Worm (Caenorhabditis elegans) whole organism, L3 larva: Measurements from ENCODE around the gene srx-56.

ENCODE experiments used
- ama-1 ChIP-seq: fragments of 150-350 bp; optimal IDR thresholded peaks from 2 replicates; lab custom pipeline; 2018
- ceh-82 ChIP-seq: fragments of 150-350 bp; optimal IDR thresholded peaks from 2 replicates; lab custom pipeline; 2014; ENCODE audit warnings: missing biosample characterization, missing genetic modification characterization
- elt-3 ChIP-seq, 3 experiments: fragments of 150-350 bp in 1 of 3; sonication (generic microtip) in 2 of 3; optimal IDR thresholded peaks; 2 replicates in 2 of 3; 4 replicates in 1 of 3; lab custom pipeline; 2014 to 2017; ENCODE audit warnings: missing biosample characterization in 3 of 3, missing genetic modification characterization in 3 of 3
- eor-1 ChIP-seq, 2 experiments: fragments of 150-350 bp; optimal IDR thresholded peaks; 2 replicates each; lab custom pipeline; 2014 to 2018; ENCODE audit warnings: missing biosample characterization in 2 of 2, missing genetic modification characterization in 2 of 2
- lin-39 ChIP-seq: fragments of 150-350 bp; optimal IDR thresholded peaks from 2 replicates; lab custom pipeline; 2018; ENCODE audit warnings: missing biosample characterization, missing genetic modification reagents, missing genetic modification characterization
- nhr-11 ChIP-seq: fragments of 150-350 bp; optimal IDR thresholded peaks from 2 replicates; lab custom pipeline; 2014; ENCODE audit warnings: missing biosample characterization, missing genetic modification characterization
- nhr-77 ChIP-seq: fragments of 150-350 bp; optimal IDR thresholded peaks from 2 replicates; lab custom pipeline; 2014; ENCODE audit warnings: missing biosample characterization, missing genetic modification characterization
- ztf-11 ChIP-seq: fragments of 150-350 bp; optimal IDR thresholded peaks from 2 replicates; lab custom pipeline; 2014; ENCODE audit warnings: missing biosample characterization, missing genetic modification characterization

DNA sequence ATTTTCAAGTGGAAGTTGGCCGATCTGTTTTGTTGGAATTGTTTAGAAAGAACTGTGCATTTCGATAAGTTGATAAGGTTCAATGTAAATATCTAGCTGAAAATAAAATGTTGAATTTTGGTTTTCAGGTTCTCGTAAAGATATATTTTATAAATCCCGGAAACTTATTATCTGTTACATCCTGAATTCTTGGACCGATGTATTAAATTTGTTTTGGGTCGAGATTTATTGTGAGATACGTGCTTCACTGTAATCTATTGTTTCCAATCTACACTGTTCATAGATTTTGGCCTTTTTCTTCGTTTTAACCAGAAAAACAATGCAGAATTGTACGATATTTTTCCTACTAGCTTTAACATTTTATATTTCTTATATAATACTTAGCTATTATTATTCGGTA, 17.1 kb upstream of the srx-56 start, which contains the start of gene C03G6.6:
- TF ChIP-seq lin-39 (tag; lab: Kevin White, UChicago) (no peak), ztf-11 (tag; lab: Kevin White, UChicago) (no peak), nhr-11 (tag; lab: Kevin White, UChicago) (no peak), elt-3 (tag; optimal IDR thresholded peaks at IDR 0.05; lab: Kevin White, UChicago) (no peak), ama-1 (lab: Kevin White, UChicago) (no peak), eor-1 (tag; optimal IDR thresholded peaks at IDR 0.05; lab: Kevin White, UChicago) (no peak), nhr-77 (tag; lab: Kevin White, UChicago) (no peak), ceh-82 (no peak)
